Fruit fly (Drosophila melanogaster) whole organism, prepupa: ENCODE data around the gene D12.

ENCODE experiments used
- CG10669 ChIP-seq: fragments of 200-800 bp; sonication (Bioruptor generic); optimal IDR thresholded peaks from 3 replicates; lab custom pipeline; 2018; ENCODE audit warnings: missing biosample characterization, mild to moderate bottlenecking, missing genetic modification characterization, moderate library complexity
- CG11294 ChIP-seq: fragments of 200-800 bp; sonication (Bioruptor generic); IDR thresholded peaks from 2 replicates; pipeline ENCODE4 v1.3.6; 2022; ENCODE audit warnings: missing biosample characterization, missing genetic modification characterization
- CG11902 ChIP-seq: fragments of 200-800 bp; sonication (Bioruptor generic); optimal IDR thresholded peaks from 3 replicates; lab custom pipeline; 2016; ENCODE audit warnings: missing biosample characterization, missing genetic modification characterization
- CG15336 ChIP-seq: fragments of 200-800 bp; sonication (Bioruptor generic); IDR thresholded peaks from 2 replicates; pipeline ENCODE4 v1.3.6; 2022; ENCODE audit warnings: missing biosample characterization, missing genetic modification characterization
- CG16779 ChIP-seq: fragments of 200-800 bp; sonication (Bioruptor generic); optimal IDR thresholded peaks from 3 replicates; lab custom pipeline; 2017; ENCODE audit warnings: missing biosample characterization, mild to moderate bottlenecking, missing genetic modification characterization
- CG3032 ChIP-seq: fragments of 200-800 bp; optimal IDR thresholded peaks from 2 replicates; lab custom pipeline; 2019; ENCODE audit warnings: missing biosample characterization, mild to moderate bottlenecking, missing genetic modification characterization, moderate library complexity
- CG31627 ChIP-seq: fragments of 200-800 bp; sonication (Bioruptor generic); optimal IDR thresholded peaks from 3 replicates; lab custom pipeline; 2016; ENCODE audit warnings: missing biosample characterization, missing genetic modification characterization
- CG32006 ChIP-seq: fragments of 200-800 bp; sonication (Bioruptor generic); optimal IDR thresholded peaks from 3 replicates; lab custom pipeline; 2017; ENCODE audit warnings: missing biosample characterization, mild to moderate bottlenecking, missing genetic modification characterization
- CG34406 ChIP-seq: fragments of 200-800 bp; sonication (Bioruptor generic); optimal IDR thresholded peaks from 3 replicates; lab custom pipeline; 2016; ENCODE audit warnings: missing biosample characterization, missing genetic modification characterization
- CG3919 ChIP-seq: fragments of 200-800 bp; sonication (Bioruptor generic); optimal IDR thresholded peaks from 3 replicates; lab custom pipeline; 2016; ENCODE audit warnings: missing biosample characterization, missing genetic modification characterization
- CG6163 ChIP-seq: fragments of 200-800 bp; sonication (Bioruptor generic); IDR thresholded peaks from 3 replicates; pipeline ENCODE4 v1.3.6; 2022; ENCODE audit warnings: missing biosample characterization, missing genetic modification characterization
- CG6276 ChIP-seq: fragments of 200-800 bp; sonication (Bioruptor generic); optimal IDR thresholded peaks from 2 replicates; lab custom pipeline; 2017; ENCODE audit warnings: missing biosample characterization, mild to moderate bottlenecking, missing genetic modification characterization
- CG6792 ChIP-seq: fragments of 200-800 bp; sonication (Bioruptor generic); optimal IDR thresholded peaks from 3 replicates; lab custom pipeline; 2016; ENCODE audit warnings: missing biosample characterization, missing genetic modification characterization
- CG7368 ChIP-seq: fragments of 200-800 bp; sonication (Bioruptor generic); optimal IDR thresholded peaks from 3 replicates; lab custom pipeline; 2016; ENCODE audit warnings: missing biosample characterization, missing genetic modification characterization
- CG8119 ChIP-seq: fragments of 200-800 bp; sonication (Bioruptor generic); IDR thresholded peaks from 3 replicates; pipeline ENCODE4 v1.3.6; 2022; ENCODE audit warnings: missing biosample characterization, missing genetic modification characterization
- CG8319 ChIP-seq: fragments of 200-800 bp; sonication (Bioruptor generic); optimal IDR thresholded peaks from 3 replicates; lab custom pipeline; 2016; ENCODE audit warnings: missing biosample characterization, missing genetic modification characterization
- CG8632 ChIP-seq: fragments of 200-800 bp; sonication (Bioruptor generic); optimal IDR thresholded peaks from 3 replicates; lab custom pipeline; 2016; ENCODE audit warnings: missing biosample characterization, missing genetic modification characterization
- Eip78C ChIP-seq: fragments of 200-800 bp; sonication (Bioruptor generic); peaks from one replicate; lab custom pipeline; 2016; ENCODE audit warnings: missing biosample characterization, missing genetic modification characterization
- Eip93F ChIP-seq: fragments of 200-800 bp; sonication (Bioruptor generic); optimal IDR thresholded peaks from 2 replicates; lab custom pipeline; 2016; ENCODE audit warnings: missing biosample characterization, mild to moderate bottlenecking, missing genetic modification characterization
- Ets21C ChIP-seq: fragments of 200-800 bp; sonication (Bioruptor generic); optimal IDR thresholded peaks from 3 replicates; lab custom pipeline; 2016; ENCODE audit warnings: missing biosample characterization, missing genetic modification characterization
- Ets96B ChIP-seq: fragments of 200-800 bp; optimal IDR thresholded peaks from 2 replicates; lab custom pipeline; 2019; ENCODE audit warnings: missing biosample characterization, mild to moderate bottlenecking, missing genetic modification characterization, moderate library complexity
- Hr4 ChIP-seq: fragments of 200-800 bp; sonication (Bioruptor generic); optimal IDR thresholded peaks from 3 replicates; lab custom pipeline; 2016; ENCODE audit warnings: missing biosample characterization, missing genetic modification characterization
- Lpt ChIP-seq: fragments of 200-800 bp; sonication (Bioruptor generic); optimal IDR thresholded peaks from 3 replicates; lab custom pipeline; 2016; ENCODE audit warnings: missing biosample characterization, missing genetic modification characterization
- OdsH ChIP-seq: fragments of 200-800 bp; sonication (Bioruptor generic); optimal IDR thresholded peaks from 3 replicates; lab custom pipeline; 2016; ENCODE audit warnings: missing biosample characterization, missing genetic modification characterization
- Smox ChIP-seq: fragments of 200-800 bp; sonication (Bioruptor generic); optimal IDR thresholded peaks from 3 replicates; lab custom pipeline; 2016; ENCODE audit warnings: missing biosample characterization, missing genetic modification characterization
- acj6 ChIP-seq: fragments of 200-800 bp; sonication (Bioruptor generic); optimal IDR thresholded peaks from 3 replicates; lab custom pipeline; 2016; ENCODE audit warnings: missing biosample characterization, missing genetic modification characterization
- dac ChIP-seq: fragments of 200-800 bp; sonication (Bioruptor generic); optimal IDR thresholded peaks from 2 replicates; lab custom pipeline; 2017; ENCODE audit warnings: missing biosample characterization, mild to moderate bottlenecking, missing genetic modification characterization
- dsx ChIP-seq: fragments of 200-800 bp; optimal IDR thresholded peaks from 3 replicates; lab custom pipeline; 2019; ENCODE audit warnings: missing biosample characterization, mild to moderate bottlenecking, missing genetic modification characterization, moderate library complexity; ENCODE audit not compliant: poor library complexity, severe bottlenecking
- esn ChIP-seq: fragments of 200-800 bp; sonication (Bioruptor generic); optimal IDR thresholded peaks from 2 replicates; lab custom pipeline; 2016; ENCODE audit warnings: missing biosample characterization, mild to moderate bottlenecking, missing genetic modification characterization, moderate library complexity
- net ChIP-seq: fragments of 200-800 bp; sonication (Bioruptor generic); optimal IDR thresholded peaks from 3 replicates; lab custom pipeline; 2016; ENCODE audit warnings: missing biosample characterization, missing genetic modification characterization
- salr ChIP-seq, 2 experiments: fragments of 200-800 bp; sonication (Bioruptor generic); optimal IDR thresholded peaks; 3 replicates each; lab custom pipeline; 2016 to 2018; ENCODE audit warnings: missing biosample characterization in 2 of 2, missing genetic modification characterization in 2 of 2, mild to moderate bottlenecking in 1 of 2
- spab ChIP-seq: fragments of 200-800 bp; sonication (Bioruptor generic); optimal IDR thresholded peaks from 2 replicates; lab custom pipeline; 2017; ENCODE audit warnings: missing biosample characterization, mild to moderate bottlenecking, missing genetic modification characterization, missing genetic modification reagents
- ss ChIP-seq, 2 experiments: fragments of 200-800 bp; sonication (Bioruptor generic); optimal IDR thresholded peaks; 2 replicates in 1 of 2; 3 replicates in 1 of 2; lab custom pipeline; 2017 to 2018; ENCODE audit warnings: mild to moderate bottlenecking in 2 of 2, missing biosample characterization in 2 of 2, missing genetic modification characterization in 2 of 2, moderate library complexity in 1 of 2
- svp ChIP-seq: fragments of 200-800 bp; sonication (Bioruptor generic); peaks from one replicate; lab custom pipeline; 2016; ENCODE audit warnings: missing biosample characterization, missing genetic modification characterization
- topi ChIP-seq: fragments of 200-800 bp; sonication (Bioruptor generic); optimal IDR thresholded peaks from 3 replicates; lab custom pipeline; 2016; ENCODE audit warnings: missing biosample characterization, missing genetic modification characterization
- vri ChIP-seq: fragments of 200-800 bp; sonication (Bioruptor generic); optimal IDR thresholded peaks from 3 replicates; lab custom pipeline; 2016; ENCODE audit warnings: missing biosample characterization, mild to moderate bottlenecking, missing genetic modification characterization

The D12 gene

dm6 chr2L:8442147-8442546, 5.0 kb upstream of the D12 start, which contains the start of gene CG31897:
Gene CG31897 (plus strand): TSS chr2L:8442447.
- no peak for TF ChIP-seq CG15336 (GFP tag; lab: Robert Waterston, UW)
- TF ChIP-seq dac (GFP tag; lab: Kevin White, UChicago), result no peak
- TF ChIP-seq Eip93F, result no peak
- no peak for TF ChIP-seq CG34406
- TF ChIP-seq OdsH (GFP tag; lab: Kevin White, UChicago), result no peak
- TF ChIP-seq CG31627 (GFP tag; lab: Kevin White, UChicago), result no peak
- no peak for TF ChIP-seq spab (GFP tag; lab: Kevin White, UChicago)
- TF ChIP-seq CG3032, result no peak
- TF ChIP-seq acj6 (GFP tag; lab: Kevin White, UChicago), result no peak
- no peak for TF ChIP-seq salr (GFP tag; optimal IDR thresholded peaks at IDR 0.05; lab: Kevin White, UChicago)
- TF ChIP-seq CG6276, result no peak
- TF ChIP-seq Hr4 (GFP tag; lab: Kevin White, UChicago), result no peak

DNA sequence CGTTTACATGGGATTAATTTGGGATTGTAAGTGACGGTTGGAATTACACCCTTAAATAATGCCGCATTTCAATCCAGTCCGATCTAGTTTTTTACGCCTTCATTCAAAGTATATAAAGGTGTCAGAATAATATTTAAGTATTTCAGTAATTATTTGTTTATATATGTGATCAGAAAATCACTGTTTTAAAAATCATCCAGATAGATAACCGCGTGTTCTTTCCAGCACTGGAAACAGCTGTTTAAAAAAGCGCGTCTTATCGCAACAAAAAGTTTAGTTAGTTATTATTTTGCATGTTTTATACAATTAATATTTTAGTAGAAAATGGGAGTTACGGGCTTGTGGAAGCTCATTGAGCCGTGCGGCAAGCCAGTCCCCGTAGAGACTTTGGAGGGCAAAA, 887 bp upstream of the D12 start, which contains the start of gene mus201:
TSS of gene mus201 (plus strand) at position 118 of the 400 bp plus-strand sequence.
- no peak for TF ChIP-seq dsx (GFP tag; lab: Kevin White, UChicago)
- no peak for TF ChIP-seq svp (GFP tag; lab: Kevin White, UChicago)
- TF ChIP-seq Ets21C (GFP tag; lab: Kevin White, UChicago), result no peak
- no peak for TF ChIP-seq CG11902
- no peak for TF ChIP-seq CG8119
- no peak for TF ChIP-seq CG6792 (GFP tag; lab: Kevin White, UChicago)
- TF ChIP-seq CG34406, result no peak
- TF ChIP-seq Eip93F, result no peak
- no peak for TF ChIP-seq CG11294
- TF ChIP-seq CG7368 (GFP tag; lab: Kevin White, UChicago), result no peak
- no peak for TF ChIP-seq CG6163 (GFP tag; lab: Robert Waterston, UW)
- no peak for TF ChIP-seq Ets96B (tag; lab: Kevin White, UChicago)
- TF ChIP-seq dac (GFP tag; lab: Kevin White, UChicago), result no peak
- no peak for TF ChIP-seq CG10669 (GFP tag; lab: Kevin White, UChicago)
- no peak for TF ChIP-seq Lpt (GFP tag; lab: Kevin White, UChicago)
- no peak for TF ChIP-seq vri (GFP tag; lab: Kevin White, UChicago)
- TF ChIP-seq net, result no peak
- TF ChIP-seq Eip78C (GFP tag; lab: Kevin White, UChicago), result no peak
- TF ChIP-seq CG16779, result no peak
- TF ChIP-seq CG32006, result no peak
- TF ChIP-seq, all 60 proteins: peak for 0

DNA sequence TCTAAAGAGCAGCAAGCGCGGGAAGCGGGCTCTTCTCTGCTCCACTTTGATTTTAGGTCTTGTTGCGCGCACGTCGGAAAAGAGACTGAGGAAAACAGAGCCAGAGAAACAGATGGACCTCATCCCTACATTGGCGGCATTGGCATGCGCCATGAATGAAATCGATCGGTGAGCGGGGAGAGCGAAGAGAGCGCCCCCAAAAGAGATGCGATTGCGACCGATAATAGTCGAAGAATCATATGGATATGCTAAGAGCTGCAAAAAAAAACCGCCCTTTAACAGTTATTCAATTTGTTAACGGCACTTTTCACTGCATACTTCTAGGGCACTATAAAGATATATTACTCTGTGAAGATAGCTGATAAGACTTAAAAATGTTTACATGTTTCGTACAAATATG, 3.7 kb downstream of the D12 start, which contains the start of gene grk:
TSS of gene grk (minus strand) at position 87 of the 400 bp plus-strand sequence.
- no peak for TF ChIP-seq CG3919 (GFP tag; lab: Kevin White, UChicago)
- no peak for TF ChIP-seq ss (GFP tag; optimal IDR thresholded peaks at IDR 0.05; lab: Kevin White, UChicago)
- no peak for TF ChIP-seq CG11294
- no peak for TF ChIP-seq Smox (GFP tag; lab: Kevin White, UChicago)
- no peak for TF ChIP-seq CG8319 (GFP tag; lab: Kevin White, UChicago)
- no peak for TF ChIP-seq Hr4 (GFP tag; lab: Kevin White, UChicago)
- TF ChIP-seq CG32006, result no peak
- TF ChIP-seq topi (GFP tag; lab: Kevin White, UChicago), result no peak
- no peak for TF ChIP-seq CG8632

DNA sequence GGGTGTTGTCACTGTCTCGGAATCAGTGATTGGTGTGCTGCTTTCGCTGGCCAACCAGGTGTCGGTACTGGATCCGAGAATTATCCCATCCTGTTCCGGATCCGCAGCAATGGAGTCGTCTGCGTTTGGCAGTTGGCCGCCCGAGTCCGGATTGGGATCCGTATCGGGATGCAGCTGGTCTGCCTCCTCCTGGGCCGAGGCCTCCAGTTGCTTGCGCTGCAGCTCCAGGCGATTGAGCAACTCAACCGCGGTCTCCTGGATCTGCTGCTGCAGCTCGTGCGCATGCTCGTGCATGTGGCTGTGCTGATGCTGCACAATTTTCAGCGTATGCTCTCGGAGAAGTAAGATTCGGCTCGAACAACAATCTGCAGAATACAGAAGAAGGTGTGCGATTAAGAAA, 5.0 kb downstream of the D12 start:
- no peak for TF ChIP-seq CG7368 (GFP tag; lab: Kevin White, UChicago)
- TF ChIP-seq esn (GFP tag; lab: Kevin White, UChicago), result no peak
